Fruit fly (Drosophila melanogaster) whole organism, embryonic: Measurements from ENCODE around the gene CG33307.

ENCODE experiments used
- BEAF-32 ChIP-seq: fragments of 200-800 bp; sonication (Bioruptor generic); optimal IDR thresholded peaks from 3 replicates; lab custom pipeline; 2017; ENCODE audit warnings: missing biosample characterization, missing genetic modification characterization, mild to moderate bottlenecking, moderate library complexity, missing genetic modification reagents
- CG13287 ChIP-seq: fragments of 200-800 bp; sonication (Bioruptor generic); IDR thresholded peaks from 2 replicates; pipeline ENCODE4 v1.3.6; 2022; ENCODE audit warnings: missing biosample characterization, missing genetic modification characterization; ENCODE audit not compliant: partially characterized antibody
- CG2116 ChIP-seq: fragments of 200-800 bp; sonication (Bioruptor generic); optimal IDR thresholded peaks from 3 replicates; lab custom pipeline; 2018; ENCODE audit warnings: missing biosample characterization, mild to moderate bottlenecking, missing genetic modification characterization
- CG2678 ChIP-seq: fragments of 200-800 bp; sonication (Bioruptor generic); optimal IDR thresholded peaks from 3 replicates; lab custom pipeline; 2019; ENCODE audit warnings: missing biosample characterization, mild to moderate bottlenecking, missing genetic modification characterization, moderate library complexity
- CG34224 ChIP-seq: fragments of 200-800 bp; sonication (Bioruptor generic); IDR thresholded peaks from 3 replicates; pipeline ENCODE4 v1.3.6; 2022; ENCODE audit warnings: missing biosample characterization, missing genetic modification characterization; ENCODE audit not compliant: partially characterized antibody
- CG4617 ChIP-seq: fragments of 200-800 bp; sonication (Bioruptor generic); optimal IDR thresholded peaks from 3 replicates; lab custom pipeline; 2016; ENCODE audit warnings: missing biosample characterization, missing genetic modification characterization, borderline replicate concordance
- CG6813 ChIP-seq: fragments of 200-800 bp; sonication (Bioruptor generic); optimal IDR thresholded peaks from 2 replicates; lab custom pipeline; 2017; ENCODE audit warnings: missing biosample characterization, missing genetic modification characterization, mild to moderate bottlenecking, moderate library complexity, missing genetic modification reagents
- CG7271 ChIP-seq: fragments of 200-800 bp; sonication (Bioruptor generic); optimal IDR thresholded peaks from 2 replicates; lab custom pipeline; 2018; ENCODE audit warnings: missing biosample characterization, mild to moderate bottlenecking, missing genetic modification characterization, moderate library complexity
- CG8924 ChIP-seq: fragments of 200-800 bp; optimal IDR thresholded peaks from 3 replicates; lab custom pipeline; 2019; ENCODE audit warnings: missing biosample characterization, mild to moderate bottlenecking, missing genetic modification characterization, moderate library complexity
- CG9727 ChIP-seq: fragments of 200-800 bp; sonication (Bioruptor generic); optimal IDR thresholded peaks from 3 replicates; lab custom pipeline; 2017; ENCODE audit warnings: missing biosample characterization, mild to moderate bottlenecking, missing genetic modification characterization
- CG9797 ChIP-seq: fragments of 200-800 bp; sonication (Bioruptor generic); optimal IDR thresholded peaks from 3 replicates; lab custom pipeline; 2018; ENCODE audit warnings: missing biosample characterization, mild to moderate bottlenecking, missing genetic modification characterization
- Dp ChIP-seq: fragments of 200-800 bp; sonication (Bioruptor generic); optimal IDR thresholded peaks from 2 replicates; lab custom pipeline; 2018; ENCODE audit warnings: missing biosample characterization, mild to moderate bottlenecking, missing genetic modification characterization, moderate library complexity
- E2f2 ChIP-seq: fragments of 200-800 bp; sonication (Bioruptor generic); IDR thresholded peaks from 2 replicates; pipeline ENCODE4 v1.3.6; 2022; ENCODE audit warnings: missing biosample characterization, missing genetic modification characterization
- HLH4C ChIP-seq: fragments of 200-800 bp; sonication (Bioruptor generic); IDR thresholded peaks from 3 replicates; pipeline ENCODE4 v1.3.6; 2022; ENCODE audit warnings: missing biosample characterization, missing genetic modification characterization; ENCODE audit not compliant: partially characterized antibody
- HmgZ ChIP-seq: fragments of 200-800 bp; sonication (Bioruptor generic); optimal IDR thresholded peaks from 2 replicates; lab custom pipeline; 2018; ENCODE audit warnings: missing biosample characterization, mild to moderate bottlenecking, missing genetic modification characterization
- Kr ChIP-seq: fragments of 200-800 bp; sonication (Bioruptor generic); optimal IDR thresholded peaks from 2 replicates; lab custom pipeline; 2017; ENCODE audit warnings: missing biosample characterization, mild to moderate bottlenecking, missing genetic modification characterization
- MBD-R2 ChIP-seq: fragments of 200-800 bp; sonication (Bioruptor generic); IDR thresholded peaks from 2 replicates; pipeline ENCODE4 v1.3.6; 2022; ENCODE audit warnings: missing biosample characterization, missing genetic modification characterization
- MESR4 ChIP-seq: fragments of 200-800 bp; sonication (Bioruptor generic); optimal IDR thresholded peaks from 2 replicates; lab custom pipeline; 2018; ENCODE audit warnings: missing biosample characterization, mild to moderate bottlenecking, missing genetic modification characterization, moderate library complexity
- Myb ChIP-seq: fragments of 200-800 bp; sonication (Bioruptor generic); optimal IDR thresholded peaks from 2 replicates; lab custom pipeline; 2016; ENCODE audit warnings: missing biosample characterization, missing genetic modification characterization
- Optix ChIP-seq: fragments of 200-800 bp; sonication (Bioruptor generic); IDR thresholded peaks from 3 replicates; pipeline ENCODE4 v1.3.6; 2022; ENCODE audit warnings: missing biosample characterization, missing genetic modification characterization
- Trl ChIP-seq, 3 experiments: fragments of >200 bp in 2 of 3; fragments of 200-800 bp in 1 of 3; sonication (Bioruptor generic) in 1 of 3; optimal IDR thresholded peaks; 2 replicates in 1 of 3; 3 replicates in 2 of 3; lab custom pipeline; 2016 to 2017; ENCODE audit warnings: missing biosample characterization in 1 of 3, missing genetic modification characterization in 1 of 3
- YL-1 ChIP-seq: fragments of 200-800 bp; sonication (Bioruptor generic); optimal IDR thresholded peaks from 3 replicates; lab custom pipeline; 2017; ENCODE audit warnings: missing biosample characterization, mild to moderate bottlenecking, missing genetic modification characterization
- amos ChIP-seq: fragments of 200-800 bp; sonication (Bioruptor generic); IDR thresholded peaks from 2 replicates; pipeline ENCODE4 v1.3.6; 2022; ENCODE audit warnings: missing biosample characterization, missing genetic modification characterization; ENCODE audit not compliant: partially characterized antibody
- dmrt99B ChIP-seq: fragments of 200-800 bp; sonication (Bioruptor generic); optimal IDR thresholded peaks from 2 replicates; lab custom pipeline; 2018; ENCODE audit warnings: missing biosample characterization, mild to moderate bottlenecking, missing genetic modification characterization, moderate library complexity
- fd102C ChIP-seq: fragments of 200-800 bp; sonication (Bioruptor generic); optimal IDR thresholded peaks from 2 replicates; lab custom pipeline; 2018; ENCODE audit warnings: missing biosample characterization, mild to moderate bottlenecking, missing genetic modification characterization, moderate library complexity
- gfzf ChIP-seq: fragments of 200-800 bp; sonication (Bioruptor generic); optimal IDR thresholded peaks from 2 replicates; lab custom pipeline; 2016; ENCODE audit warnings: missing biosample characterization, mild to moderate bottlenecking, missing genetic modification characterization, moderate library complexity
- hbn ChIP-seq: fragments of 200-800 bp; sonication (Bioruptor generic); IDR thresholded peaks from 2 replicates; pipeline ENCODE4 v1.3.6; 2022; ENCODE audit warnings: missing biosample characterization, missing genetic modification characterization; ENCODE audit not compliant: partially characterized antibody
- insv ChIP-seq, 2 experiments: fragments of 200-800 bp; sonication (Bioruptor generic); optimal IDR thresholded peaks; 3 replicates each; lab custom pipeline; 2016 to 2018; ENCODE audit warnings: missing biosample characterization in 2 of 2, missing genetic modification characterization in 2 of 2
- knrl ChIP-seq: fragments of 200-800 bp; sonication (Bioruptor generic); IDR thresholded peaks from 3 replicates; pipeline ENCODE4 v1.3.6; 2022; ENCODE audit warnings: missing biosample characterization, missing genetic modification characterization; ENCODE audit not compliant: partially characterized antibody
- mld ChIP-seq: fragments of 200-800 bp; sonication (Bioruptor generic); IDR thresholded peaks from 3 replicates; pipeline ENCODE4 v1.3.6; 2022; ENCODE audit warnings: missing biosample characterization, missing genetic modification characterization; ENCODE audit not compliant: partially characterized antibody
- nerfin-1 ChIP-seq: fragments of 200-800 bp; sonication (Bioruptor generic); optimal IDR thresholded peaks from 3 replicates; lab custom pipeline; 2019; ENCODE audit warnings: missing biosample characterization, mild to moderate bottlenecking, missing genetic modification characterization, moderate library complexity
- nom ChIP-seq: fragments of 200-800 bp; sonication (Bioruptor generic); optimal IDR thresholded peaks from 2 replicates; lab custom pipeline; 2017; ENCODE audit warnings: missing biosample characterization, missing genetic modification characterization, mild to moderate bottlenecking, moderate library complexity, missing genetic modification reagents
- pzg ChIP-seq: fragments of 200-800 bp; sonication (Bioruptor generic); optimal IDR thresholded peaks from 3 replicates; lab custom pipeline; 2018; ENCODE audit warnings: missing biosample characterization, mild to moderate bottlenecking, missing genetic modification characterization, moderate library complexity
- sima ChIP-seq: fragments of 200-800 bp; sonication (Bioruptor generic); optimal IDR thresholded peaks from 2 replicates; lab custom pipeline; 2016; ENCODE audit warnings: missing biosample characterization, missing genetic modification characterization
- vnd ChIP-seq: fragments of 200-800 bp; sonication (Bioruptor generic); IDR thresholded peaks from 3 replicates; pipeline ENCODE4 v1.3.6; 2022; ENCODE audit warnings: missing biosample characterization, missing genetic modification characterization; ENCODE audit not compliant: partially characterized antibody

Gene CG33307

DNA sequence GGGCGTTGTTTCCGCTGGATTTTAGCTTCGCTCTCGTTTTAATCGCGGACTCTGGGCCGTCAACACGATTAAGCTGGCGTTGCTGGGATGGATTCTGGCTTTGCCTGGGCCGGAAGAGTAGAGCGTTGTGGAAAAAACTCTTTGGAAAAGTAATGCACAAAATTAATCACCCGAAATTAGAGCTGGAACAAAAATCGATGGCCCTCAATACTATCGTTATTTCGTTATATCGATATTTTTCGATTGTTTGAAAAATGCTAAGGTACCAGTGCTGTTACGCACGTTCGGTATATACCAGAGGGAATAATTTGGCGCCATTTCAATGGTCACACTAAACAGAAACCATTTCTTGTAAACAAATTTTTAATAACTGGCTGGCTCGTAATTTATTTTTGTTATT, 11.8 kb downstream of the CG33307 start, which contains the start of the genes Arpc1 and Orc5 (continued):
- TF ChIP-seq Kr (GFP tag; lab: Kevin White, UChicago), result no peak
- TF ChIP-seq dmrt99B (tag; lab: Kevin White, UChicago), result no peak
- TF ChIP-seq CG8924 (tag; lab: Kevin White, UChicago), result peak; percentile 1
- TF ChIP-seq HLH4C, result peak; percentile 77
- peak; percentile 18 for TF ChIP-seq nerfin-1 (tag; lab: Kevin White, UChicago)
- TF ChIP-seq nom (GFP tag; lab: Kevin White, UChicago), result no peak
- peak; percentile 81; the same call in 1 of the 3 replicates for TF ChIP-seq mld
- peak; percentile 88 for TF ChIP-seq knrl
- peak in 1 of 2 experiments; percentile 4 for TF ChIP-seq insv (GFP tag; optimal IDR thresholded peaks at IDR 0.05; lab: Kevin White, UChicago)
- TF ChIP-seq MBD-R2 (GFP tag; lab: Robert Waterston, UW), result peak; percentile 90
- TF ChIP-seq sima (GFP tag; lab: Kevin White, UChicago), result no peak
- TF ChIP-seq Myb (GFP tag; lab: Kevin White, UChicago), result peak; percentile 83
- peak; percentile 67 for TF ChIP-seq HmgZ (tag; lab: Kevin White, UChicago)
- peak; percentile 50 for TF ChIP-seq CG7271
- no peak for TF ChIP-seq fd102C (GFP tag; lab: Kevin White, UChicago)
- TF ChIP-seq CG6813 (GFP tag; lab: Kevin White, UChicago), result no peak
- peak; percentile 73 for TF ChIP-seq vnd (GFP tag; lab: Robert Waterston, UW)
- no peak for TF ChIP-seq Optix
- TF ChIP-seq, all 482 proteins: peak for 81

- 0 out of 2 replicates have a peak, but pooled peaks have one; percentile 8 for TF ChIP-seq amos (GFP tag; lab: Robert Waterston, UW)
- peak; percentile 38 for TF ChIP-seq Dp
- TF ChIP-seq MESR4, result peak; percentile 14
- TF ChIP-seq CG9727 (GFP tag; lab: Kevin White, UChicago), result no peak
- no peak for TF ChIP-seq hbn (GFP tag; lab: Robert Waterston, UW)
- peak; percentile 66 for TF ChIP-seq gfzf (GFP tag; lab: Kevin White, UChicago)
- peak; percentile 29 for TF ChIP-seq pzg (GFP tag; lab: Kevin White, UChicago)
- TF ChIP-seq E2f2 (GFP tag; lab: Robert Waterston, UW), result peak; percentile 31
- TF ChIP-seq CG9797 (GFP tag; lab: Kevin White, UChicago), result peak; percentile 64
- peak; percentile 20; the same call in 1 of the 3 replicates for TF ChIP-seq CG34224 (GFP tag; lab: Robert Waterston, UW)
- peak; percentile 28; the same call in 1 of the 2 replicates for TF ChIP-seq CG13287 (GFP tag; lab: Robert Waterston, UW)
- TF ChIP-seq Myb (GFP tag; lab: Kevin White, UChicago), result peak; percentile 81
- TF ChIP-seq YL-1 (GFP tag; lab: Kevin White, UChicago), result peak; percentile 24
- no peak for TF ChIP-seq CG2678 (tag; lab: Kevin White, UChicago)
- TF ChIP-seq MBD-R2 (GFP tag; lab: Robert Waterston, UW), result peak; percentile 58
- peak; percentile 28 for TF ChIP-seq BEAF-32 (GFP tag; lab: Kevin White, UChicago)
- no peak for TF ChIP-seq Trl (optimal IDR thresholded peaks at IDR 0.05; lab: Kevin White, UChicago)
- TF ChIP-seq Trl (GFP tag; optimal IDR thresholded peaks at IDR 0.05; lab: Kevin White, UChicago), result no peak
- TF ChIP-seq CG2116, result peak; percentile 12
- peak; percentile 22 for TF ChIP-seq CG4617 (GFP tag; lab: Kevin White, UChicago)
Observed at dm6 chr2L:13827557-13827956, 13.8 kb downstream of the CG33307 start, which contains the start of gene PolG1. Gene PolG1, minus strand, starts transcription at chr2L:13827772.
